Fruit fly (Drosophila melanogaster) whole organism, prepupa: Measurements from ENCODE around the gene Ipp.

Source experiments
- CG10669 ChIP-seq: fragments of 200-800 bp; sonication (Bioruptor generic); optimal IDR thresholded peaks from 3 replicates; lab custom pipeline; 2018; ENCODE audit warnings: missing biosample characterization, mild to moderate bottlenecking, missing genetic modification characterization, moderate library complexity
- CG1621 ChIP-seq: fragments of 200-800 bp; sonication (Bioruptor generic); optimal IDR thresholded peaks from 3 replicates; lab custom pipeline; 2018; ENCODE audit warnings: missing biosample characterization, mild to moderate bottlenecking, missing genetic modification characterization
- CG16779 ChIP-seq: fragments of 200-800 bp; sonication (Bioruptor generic); optimal IDR thresholded peaks from 3 replicates; lab custom pipeline; 2017; ENCODE audit warnings: missing biosample characterization, mild to moderate bottlenecking, missing genetic modification characterization
- CG34406 ChIP-seq: fragments of 200-800 bp; sonication (Bioruptor generic); optimal IDR thresholded peaks from 3 replicates; lab custom pipeline; 2016; ENCODE audit warnings: missing biosample characterization, missing genetic modification characterization
- Gug ChIP-seq: fragments of 200-800 bp; sonication (Bioruptor generic); IDR thresholded peaks from 2 replicates; pipeline ENCODE4 v1.3.6; 2022; ENCODE audit warnings: missing biosample characterization, missing genetic modification characterization
- Hr39 ChIP-seq: fragments of 200-800 bp; sonication (Bioruptor generic); optimal IDR thresholded peaks from 2 replicates; lab custom pipeline; 2016; ENCODE audit warnings: missing biosample characterization, missing genetic modification characterization
- Lpt ChIP-seq: fragments of 200-800 bp; sonication (Bioruptor generic); optimal IDR thresholded peaks from 3 replicates; lab custom pipeline; 2016; ENCODE audit warnings: missing biosample characterization, missing genetic modification characterization
- OdsH ChIP-seq: fragments of 200-800 bp; sonication (Bioruptor generic); optimal IDR thresholded peaks from 3 replicates; lab custom pipeline; 2016; ENCODE audit warnings: missing biosample characterization, missing genetic modification characterization
- Sox102F ChIP-seq: fragments of 200-800 bp; sonication (Bioruptor generic); optimal IDR thresholded peaks from 2 replicates; lab custom pipeline; 2016; ENCODE audit warnings: missing biosample characterization, mild to moderate bottlenecking, missing genetic modification characterization
- dsx ChIP-seq: fragments of 200-800 bp; optimal IDR thresholded peaks from 3 replicates; lab custom pipeline; 2019; ENCODE audit warnings: missing biosample characterization, mild to moderate bottlenecking, missing genetic modification characterization, moderate library complexity; ENCODE audit not compliant: poor library complexity, severe bottlenecking
- pdm3 ChIP-seq: fragments of 200-800 bp; sonication (Bioruptor generic); optimal IDR thresholded peaks from 3 replicates; lab custom pipeline; 2016; ENCODE audit warnings: missing biosample characterization, missing genetic modification characterization
- salr ChIP-seq, 2 experiments: fragments of 200-800 bp; sonication (Bioruptor generic); optimal IDR thresholded peaks; 3 replicates each; lab custom pipeline; 2016 to 2018; ENCODE audit warnings: missing biosample characterization in 2 of 2, missing genetic modification characterization in 2 of 2, mild to moderate bottlenecking in 1 of 2
- topi ChIP-seq: fragments of 200-800 bp; sonication (Bioruptor generic); optimal IDR thresholded peaks from 3 replicates; lab custom pipeline; 2016; ENCODE audit warnings: missing biosample characterization, missing genetic modification characterization

dm6 chr3R:14002146-14002846 is 43.7 kb downstream of the Ipp start:
- TF ChIP-seq Sox102F (GFP tag; lab: Kevin White, UChicago), result peak; percentile 8
- TF ChIP-seq pdm3 (GFP tag; lab: Kevin White, UChicago), result peak; percentile 13
- peak; percentile 63 for TF ChIP-seq topi (GFP tag; lab: Kevin White, UChicago)
- no peak for TF ChIP-seq CG10669 (GFP tag; lab: Kevin White, UChicago)
- TF ChIP-seq dsx, result no peak
- TF ChIP-seq Gug, result no peak
- TF ChIP-seq CG34406 (GFP tag; lab: Kevin White, UChicago), result peak; percentile 54
- TF ChIP-seq OdsH (GFP tag; lab: Kevin White, UChicago), result peak; percentile 52
- peak; percentile 30 for TF ChIP-seq Hr39 (GFP tag; lab: Kevin White, UChicago)
- peak in 1 of 2 experiments; percentile 42 for TF ChIP-seq salr (GFP tag; optimal IDR thresholded peaks at IDR 0.05; lab: Kevin White, UChicago)
- TF ChIP-seq CG1621 (tag; lab: Kevin White, UChicago), result no peak
- no peak for TF ChIP-seq CG16779
- TF ChIP-seq Lpt (GFP tag; lab: Kevin White, UChicago), result no peak
